Fruit fly (Drosophila melanogaster): ENCODE data around the gene CG45075.

- TF ChIP-seq zf30C (GFP tag; optimal IDR thresholded peaks at IDR 0.05) (no peak), usp (GFP tag; optimal IDR thresholded peaks at IDR 0.05) (no peak), CG31388 (GFP tag; optimal IDR thresholded peaks at IDR 0.05) (no peak), MTF-1 (GFP tag; optimal IDR thresholded peaks at IDR 0.05; ENCODE audit: borderline replicate concordance) (no peak), CG30431 (GFP tag; optimal IDR thresholded peaks at IDR 0.05) (no peak), maf-S (GFP tag; optimal IDR thresholded peaks at IDR 0.05) (no peak), CG6654 (GFP tag; optimal IDR thresholded peaks at IDR 0.05) (no peak), vfl (GFP tag; optimal IDR thresholded peaks at IDR 0.05) (no peak)
Measured at dm6 chr2L:6072124-6072523, 19.1 kb upstream of the CG45075 start.

Measured in whole organism, embryonic.